Worm (Caenorhabditis elegans): ENCODE results near the gene asp-19.

DNA sequence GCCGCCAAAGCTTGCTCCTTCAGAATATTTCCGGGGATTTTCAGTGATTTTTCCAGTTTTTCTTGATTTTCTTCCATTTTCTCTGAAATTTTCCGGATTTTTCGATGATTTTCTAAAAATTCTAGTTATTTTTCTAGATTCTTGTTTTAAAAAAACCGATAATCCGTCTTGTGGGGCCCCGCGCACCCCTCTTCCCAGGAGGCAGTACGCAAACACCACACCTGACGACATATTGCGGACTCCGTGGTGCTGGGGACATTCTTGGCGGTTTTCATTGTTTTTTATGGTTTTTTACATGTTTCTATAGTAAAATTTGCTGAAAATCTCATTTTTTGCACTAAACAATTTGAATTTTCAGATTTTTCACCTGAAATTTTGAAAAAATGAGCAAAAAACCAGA is 39.5 kb downstream of the asp-19 start, which contains the start of the genes ubc-19 and Y69H2.7:
- TF ChIP-seq him-1 (tag; optimal IDR thresholded peaks at IDR 0.05) (no peak), W03F9.2 (tag; optimal IDR thresholded peaks at IDR 0.05) (no peak)

Measured in whole organism, L4/young adult.